Fruit fly (Drosophila melanogaster): ENCODE data around the gene CG5664.

Gene CG5664

DNA sequence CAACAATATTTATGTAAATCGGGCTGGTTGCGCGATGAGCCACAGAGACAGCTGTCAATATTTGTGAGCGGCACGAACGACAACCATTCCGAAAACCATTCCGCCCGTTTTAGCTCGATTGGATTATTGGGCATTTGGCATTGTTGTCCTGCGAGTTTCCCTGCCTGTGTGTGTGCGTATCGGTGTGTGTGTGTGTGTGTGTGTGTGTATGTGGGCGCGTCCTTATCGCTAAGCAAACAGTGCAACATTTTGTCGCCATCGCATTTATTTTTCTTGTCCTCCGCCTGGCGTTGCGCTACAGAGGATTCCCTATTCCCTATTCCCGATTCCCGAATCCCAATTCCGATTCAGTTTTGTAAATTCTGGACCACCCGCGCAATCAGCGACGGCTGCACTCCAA lies 30.7 kb upstream of the CG5664 start:
- TF ChIP-seq CG11617 (GFP tag; optimal IDR thresholded peaks at IDR 0.05): no peak
- TF ChIP-seq Crg-1 (GFP tag; optimal IDR thresholded peaks at IDR 0.05): no peak
- no peak for TF ChIP-seq pad (GFP tag; optimal IDR thresholded peaks at IDR 0.05)
- TF ChIP-seq CG7045 (GFP tag; optimal IDR thresholded peaks at IDR 0.05): no peak
- no peak for TF ChIP-seq cnc (optimal IDR thresholded peaks at IDR 0.05)
- TF ChIP-seq CG5204 (GFP tag; optimal IDR thresholded peaks at IDR 0.05): no peak
- TF ChIP-seq cic (GFP tag; optimal IDR thresholded peaks at IDR 0.05): no peak
- TF ChIP-seq Hr96 (GFP tag; optimal IDR thresholded peaks at IDR 0.05): no peak
- TF ChIP-seq bab1 (GFP tag; optimal IDR thresholded peaks at IDR 0.05): no peak
- no peak for TF ChIP-seq CG33017 (tag; optimal IDR thresholded peaks at IDR 0.05)
- no peak for TF ChIP-seq Clk (GFP tag; optimal IDR thresholded peaks at IDR 0.05)
- TF ChIP-seq Mnt (GFP tag; optimal IDR thresholded peaks at IDR 0.05): no peak
- TF ChIP-seq toe (GFP tag; optimal IDR thresholded peaks at IDR 0.05): no peak
- TF ChIP-seq ovo (GFP tag; optimal IDR thresholded peaks at IDR 0.05): no peak
- no peak for TF ChIP-seq CG7101 (tag; optimal IDR thresholded peaks at IDR 0.05)
- TF ChIP-seq kay (GFP tag; ENCODE audit: borderline replicate concordance): no peak

DNA sequence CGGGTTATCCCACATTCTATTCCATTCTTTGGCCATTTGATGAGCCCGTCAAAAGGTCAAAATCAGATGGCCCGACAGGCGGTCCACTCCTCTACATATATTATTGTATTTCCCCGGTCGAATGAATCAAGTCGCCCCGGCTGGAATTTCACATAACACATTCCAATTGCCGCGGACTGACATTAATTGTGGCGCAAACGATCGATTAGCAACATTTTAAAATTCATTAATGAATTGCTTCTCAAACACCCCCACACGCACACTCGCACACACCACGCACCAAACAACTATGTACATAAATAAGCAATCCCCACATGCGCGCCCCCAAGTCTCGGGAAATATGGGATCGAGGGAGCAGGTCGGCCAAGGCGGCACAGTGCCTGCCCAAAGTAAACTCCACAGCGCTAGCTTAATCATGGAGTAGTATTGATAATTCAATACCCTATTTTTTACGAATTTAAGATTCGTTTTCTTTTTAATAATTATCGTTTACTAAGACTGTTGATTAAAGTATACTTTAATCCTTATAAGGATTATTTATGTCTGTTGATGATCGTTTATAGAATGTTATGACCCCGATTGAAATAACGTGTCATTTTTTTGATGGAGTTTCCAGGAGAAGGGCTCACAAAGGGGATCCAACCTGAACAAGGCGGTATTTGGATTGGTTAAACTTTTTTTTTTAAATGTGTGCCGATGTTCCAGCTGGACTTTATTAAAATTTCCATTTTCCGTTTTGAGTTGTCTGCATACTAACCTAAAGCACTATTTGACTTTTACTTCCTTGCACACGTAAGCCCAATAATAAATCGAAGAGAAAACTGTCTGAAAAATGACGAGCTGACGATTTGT lies 24.3 kb upstream of the CG5664 start:
- TF ChIP-seq CG7101 (tag; optimal IDR thresholded peaks at IDR 0.05) (no peak), toe (GFP tag; optimal IDR thresholded peaks at IDR 0.05) (no peak), bab1 (GFP tag; optimal IDR thresholded peaks at IDR 0.05) (no peak), CG33017 (tag; optimal IDR thresholded peaks at IDR 0.05) (no peak), CG14711 (tag; optimal IDR thresholded peaks at IDR 0.05) (no peak), CG5204 (GFP tag; optimal IDR thresholded peaks at IDR 0.05) (no peak), ovo (GFP tag; optimal IDR thresholded peaks at IDR 0.05) (no peak), Crg-1 (GFP tag; optimal IDR thresholded peaks at IDR 0.05) (no peak), kay (GFP tag; ENCODE audit: borderline replicate concordance) (no peak), CG7045 (GFP tag; optimal IDR thresholded peaks at IDR 0.05) (no peak), Clk (GFP tag; optimal IDR thresholded peaks at IDR 0.05) (no peak), CG1620 (GFP tag; optimal IDR thresholded peaks at IDR 0.05) (no peak), pad (GFP tag; optimal IDR thresholded peaks at IDR 0.05) (no peak), cic (GFP tag; optimal IDR thresholded peaks at IDR 0.05) (no peak), cnc (optimal IDR thresholded peaks at IDR 0.05) (no peak), tj (GFP tag; optimal IDR thresholded peaks at IDR 0.05) (no peak)

DNA sequence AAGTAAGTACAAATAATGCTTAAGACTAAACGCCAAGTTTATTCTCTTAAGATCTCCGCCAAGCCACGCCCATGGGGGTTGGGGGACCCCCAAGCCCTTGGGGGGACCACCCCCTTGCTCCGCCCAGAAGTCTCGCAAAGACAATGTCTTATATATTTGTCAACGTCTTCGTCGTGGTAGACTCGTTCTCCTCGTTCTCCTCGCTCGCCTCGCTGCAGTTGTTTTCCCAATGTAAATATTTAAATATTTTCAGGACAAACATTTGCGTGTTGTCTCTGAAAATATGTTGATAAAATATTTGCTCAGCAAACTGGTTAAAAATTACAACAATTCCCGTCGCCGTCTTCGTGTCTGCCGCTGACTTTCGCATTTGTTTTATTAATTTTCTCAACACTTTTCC lies 23.1 kb upstream of the CG5664 start:
- TF ChIP-seq CG1620 (GFP tag; optimal IDR thresholded peaks at IDR 0.05) (no peak), tj (GFP tag; optimal IDR thresholded peaks at IDR 0.05) (no peak)

DNA sequence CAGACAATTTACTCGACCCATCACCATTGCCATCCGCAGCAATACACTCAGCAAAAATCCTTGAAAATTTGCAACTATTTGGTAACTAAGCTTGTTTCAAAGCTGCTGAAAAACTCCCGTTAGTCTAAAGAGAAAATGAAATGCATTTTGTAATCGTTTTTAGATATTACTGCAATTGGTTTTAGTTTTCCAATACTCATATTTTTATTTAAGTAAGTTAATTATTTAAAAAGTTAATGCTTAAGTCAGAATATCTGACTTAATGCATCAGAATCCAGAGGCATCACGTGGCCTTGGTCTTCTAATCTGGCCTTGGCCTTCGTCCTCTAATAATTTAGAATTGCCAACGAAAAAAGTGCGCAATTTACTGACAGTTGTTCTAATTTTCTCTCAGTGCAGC lies 21.7 kb upstream of the CG5664 start:
- no peak for TF ChIP-seq bab1 (GFP tag; optimal IDR thresholded peaks at IDR 0.05)
- TF ChIP-seq CG1620 (GFP tag; optimal IDR thresholded peaks at IDR 0.05): no peak
- no peak for TF ChIP-seq Mnt (GFP tag; optimal IDR thresholded peaks at IDR 0.05)
- TF ChIP-seq CG33017 (tag; optimal IDR thresholded peaks at IDR 0.05): no peak
- TF ChIP-seq Crg-1 (GFP tag; optimal IDR thresholded peaks at IDR 0.05): no peak
- no peak for TF ChIP-seq CG5204 (GFP tag; optimal IDR thresholded peaks at IDR 0.05)
- no peak for TF ChIP-seq cnc (optimal IDR thresholded peaks at IDR 0.05)
- TF ChIP-seq Hr96 (GFP tag; optimal IDR thresholded peaks at IDR 0.05): no peak
- no peak for TF ChIP-seq tj (GFP tag; optimal IDR thresholded peaks at IDR 0.05)
- no peak for TF ChIP-seq CG7101 (tag; optimal IDR thresholded peaks at IDR 0.05)
- no peak for TF ChIP-seq toe (GFP tag; optimal IDR thresholded peaks at IDR 0.05)
- TF ChIP-seq Clk (GFP tag; optimal IDR thresholded peaks at IDR 0.05): no peak
- no peak for TF ChIP-seq CG14711 (tag; optimal IDR thresholded peaks at IDR 0.05)

DNA sequence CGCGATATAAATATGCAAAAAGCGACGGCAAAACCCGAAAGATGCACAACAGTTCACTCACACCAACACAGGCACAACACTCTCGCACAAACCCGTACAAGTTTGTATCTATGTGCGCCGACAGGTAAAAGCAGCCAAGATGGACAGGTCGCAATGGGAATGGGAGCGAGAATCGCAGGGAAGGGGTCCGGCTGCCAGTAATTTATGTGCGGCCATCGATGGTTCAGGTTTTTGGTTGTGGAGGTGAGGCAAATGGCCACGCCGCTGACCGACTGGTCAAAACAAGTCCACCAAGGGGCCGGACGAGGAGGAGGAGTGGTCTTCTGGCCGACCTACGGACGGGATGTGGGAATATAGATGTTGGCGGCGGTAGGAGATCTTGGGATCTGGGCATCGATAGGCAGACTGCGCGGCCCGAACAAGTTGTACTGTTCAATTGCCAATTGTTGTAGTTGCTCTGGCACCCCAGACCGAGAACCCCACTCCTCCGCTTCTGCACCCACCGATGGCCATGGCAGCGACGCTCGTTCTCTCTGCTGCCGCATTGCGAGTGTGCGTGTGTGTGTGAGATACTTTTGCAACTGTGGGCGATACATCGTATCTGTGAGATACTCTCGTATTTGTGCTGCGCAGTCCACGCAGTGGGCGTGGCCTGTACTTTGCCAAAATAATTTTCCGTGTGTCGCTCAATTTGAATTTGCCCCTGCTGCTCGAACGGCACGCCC lies 19.1 kb upstream of the CG5664 start:
- TF ChIP-seq Hr96 (GFP tag; optimal IDR thresholded peaks at IDR 0.05): no peak
- no peak for TF ChIP-seq CG11617 (GFP tag; optimal IDR thresholded peaks at IDR 0.05)
- TF ChIP-seq CG14711 (tag; optimal IDR thresholded peaks at IDR 0.05): no peak
- no peak for TF ChIP-seq CG7045 (GFP tag; optimal IDR thresholded peaks at IDR 0.05)
- TF ChIP-seq ovo (GFP tag; optimal IDR thresholded peaks at IDR 0.05): no peak
- no peak for TF ChIP-seq Mnt (GFP tag; optimal IDR thresholded peaks at IDR 0.05)

DNA sequence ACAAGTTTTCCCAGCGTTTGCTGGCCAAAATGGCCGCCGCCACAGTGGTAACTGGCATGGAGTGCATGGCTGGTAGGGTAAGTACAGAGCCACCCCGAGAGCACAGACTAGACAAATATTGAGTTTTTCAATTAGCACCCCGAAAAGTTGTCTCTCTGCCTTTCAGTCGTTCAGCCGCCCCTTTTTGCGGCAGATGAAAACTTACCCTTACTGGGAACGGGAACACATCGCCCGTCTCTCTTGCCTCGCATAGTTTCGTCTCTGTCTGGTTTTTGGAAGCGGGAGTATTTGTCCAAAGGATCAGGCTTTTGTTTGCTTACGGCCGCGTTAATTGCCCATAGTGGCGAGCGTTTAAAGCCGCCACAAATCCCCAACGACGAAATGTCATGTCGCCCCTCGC lies 17.6 kb upstream of the CG5664 start:
- no peak for TF ChIP-seq CG7045 (GFP tag; optimal IDR thresholded peaks at IDR 0.05)

DNA sequence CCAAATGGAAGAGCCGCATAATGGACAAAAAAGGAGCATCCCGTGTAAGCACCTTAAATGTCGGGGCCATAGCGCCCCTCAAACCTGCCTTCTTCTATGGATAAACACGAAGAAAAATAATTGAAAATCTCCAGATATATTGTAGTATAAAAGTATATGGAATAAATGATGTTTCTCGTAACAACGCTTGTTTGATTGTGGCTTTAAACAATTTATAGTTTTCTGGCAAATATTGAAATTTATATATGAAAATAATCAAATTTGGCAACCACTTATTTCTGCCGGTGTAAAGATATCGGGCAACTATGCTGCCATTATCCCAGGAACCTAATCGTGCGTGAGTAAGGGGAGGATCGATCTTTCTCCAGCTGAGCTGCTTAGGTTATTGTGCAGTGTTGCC lies 14.0 kb upstream of the CG5664 start:
- TF ChIP-seq CG33017 (tag; optimal IDR thresholded peaks at IDR 0.05): no peak

Measured in whole organism, adult.